Worm (Caenorhabditis elegans): ENCODE data around the gene hyls-1.

Gene hyls-1

ce11 chrV:7275491-7275890, 38.3 kb downstream of the hyls-1 start, which contains the start of gene C13A2.5:
TSS of gene C13A2.5 (plus strand) at chrV:7275791.
- no peak for TF ChIP-seq unc-62 (GFP tag; optimal IDR thresholded peaks at IDR 0.05)

ce11 chrV:7279090-7279489, 41.9 kb downstream of the hyls-1 start, which contains the start of gene C13A2.4:
TSS of gene C13A2.4 (plus strand) at chrV:7279390.
- TF ChIP-seq unc-62 (GFP tag; optimal IDR thresholded peaks at IDR 0.05), result no peak

- no peak for TF ChIP-seq unc-62 (GFP tag; optimal IDR thresholded peaks at IDR 0.05)
Observed at ce11 chrV:7282037-7282436, 44.9 kb downstream of the hyls-1 start, which contains the start of gene C13A2.3. TSS of gene C13A2.3 (plus strand) at chrV:7282337.

ce11 chrV:7288699-7289098, 51.5 kb downstream of the hyls-1 start, which contains the start of gene C13A2.1:
TSS of gene C13A2.1 (plus strand) at chrV:7288999.
- TF ChIP-seq unc-62 (GFP tag; optimal IDR thresholded peaks at IDR 0.05), result no peak

Data from whole organism, dauer.